Fruit fly (Drosophila melanogaster) Kc167 (cell line): ENCODE data around the gene CG2854.

Source experiments
- Sin3A ChIP-seq: fragments of >200 bp; optimal IDR thresholded peaks from 2 replicates; lab custom pipeline; 2018; ENCODE audit warnings: missing external identifiers
- h ChIP-seq: fragments of >200 bp; optimal IDR thresholded peaks from 3 replicates; lab custom pipeline; 2018; ENCODE audit warnings: missing external identifiers
- psq ChIP-seq: fragments of >200 bp; optimal IDR thresholded peaks from 2 replicates; lab custom pipeline; 2017; ENCODE audit warnings: missing external identifiers

dm6 chrX:2319783-2320182 is 7.1 kb upstream of the CG2854 start:
- no peak for TF ChIP-seq h (lab: Kevin White, UChicago)
- no peak for TF ChIP-seq Sin3A (lab: Kevin White, UChicago)
- TF ChIP-seq psq (lab: Kevin White, UChicago), result no peak
